Worm (Caenorhabditis elegans): ENCODE data around the gene Y49F6A.12.

Y49F6A.12 gene

DNA sequence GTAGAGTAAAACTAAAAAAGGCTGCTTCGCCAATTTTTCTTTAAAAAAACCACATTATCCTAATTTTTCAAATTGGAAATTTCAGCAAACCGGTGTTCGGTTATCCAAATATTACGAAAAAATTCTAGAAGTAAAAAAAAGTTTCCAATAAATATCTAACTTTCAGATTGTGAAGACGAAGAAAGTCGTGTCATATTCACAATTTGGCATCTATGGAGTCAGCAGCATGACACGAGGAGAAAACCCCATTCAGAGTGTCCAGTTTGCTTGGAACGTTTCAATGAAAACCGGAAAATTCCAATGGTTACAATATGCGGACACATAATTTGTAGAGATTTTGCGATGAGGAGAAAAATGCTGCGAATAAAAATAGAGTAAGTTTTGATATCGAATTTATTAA is at the start of gene Y49F6A.12:
Y49F6A.12 (plus strand) TSS at position 301 of the 400 bp plus-strand sequence.
- TF ChIP-seq unc-62 (GFP tag; optimal IDR thresholded peaks at IDR 0.05) = no peak

DNA sequence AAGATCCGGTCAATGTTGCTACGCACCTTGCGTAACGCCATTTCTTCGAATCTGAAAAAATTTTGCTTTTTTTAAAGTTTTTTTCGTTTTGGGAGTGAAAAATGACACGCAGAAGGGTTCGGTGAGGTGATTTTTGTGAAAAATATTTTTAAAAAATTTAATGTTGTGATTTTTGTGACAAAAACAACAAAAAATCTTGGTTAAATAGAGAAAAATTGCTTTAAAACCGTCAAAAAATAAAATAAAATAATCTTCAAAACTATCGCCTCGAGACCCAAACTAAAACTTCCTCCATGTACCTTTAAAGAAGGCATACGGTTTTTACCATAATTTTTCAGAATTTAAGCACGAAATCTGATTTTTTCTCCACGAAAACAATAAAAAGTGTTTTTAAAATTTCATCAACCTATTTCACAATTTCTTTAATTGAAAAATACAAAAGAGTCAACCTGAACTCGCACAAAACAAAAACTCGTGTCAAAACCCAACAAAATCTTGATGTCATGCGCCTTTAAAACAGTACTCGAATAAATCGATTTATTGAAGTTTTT is 49.0 kb upstream of the Y49F6A.12 start, which contains the start of gene apd-3:
apd-3 (minus strand) TSS at position 51 of the 551 bp plus-strand sequence.
- no peak for TF ChIP-seq unc-62 (GFP tag; optimal IDR thresholded peaks at IDR 0.05)

DNA sequence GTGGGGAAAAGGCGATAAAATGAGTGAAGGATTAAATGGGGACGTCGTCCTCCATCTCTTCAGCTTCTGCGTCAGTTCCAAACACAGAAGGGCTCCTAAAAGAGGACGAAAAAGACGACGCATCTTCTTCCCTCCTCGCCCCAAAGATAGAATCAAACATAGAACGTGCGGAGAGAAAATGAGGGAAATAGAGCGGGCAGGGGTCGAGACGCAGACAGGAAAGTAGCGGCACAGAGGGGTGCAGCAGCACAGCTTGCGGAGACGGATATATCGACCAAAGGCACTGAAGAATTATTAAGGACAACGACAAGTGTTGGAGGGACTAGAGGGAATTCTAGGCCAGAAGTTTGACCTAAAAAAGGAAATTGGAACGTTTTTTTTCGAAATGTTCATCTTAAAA is 48.2 kb upstream of the Y49F6A.12 start:
- no peak for TF ChIP-seq unc-62 (GFP tag; optimal IDR thresholded peaks at IDR 0.05)

DNA sequence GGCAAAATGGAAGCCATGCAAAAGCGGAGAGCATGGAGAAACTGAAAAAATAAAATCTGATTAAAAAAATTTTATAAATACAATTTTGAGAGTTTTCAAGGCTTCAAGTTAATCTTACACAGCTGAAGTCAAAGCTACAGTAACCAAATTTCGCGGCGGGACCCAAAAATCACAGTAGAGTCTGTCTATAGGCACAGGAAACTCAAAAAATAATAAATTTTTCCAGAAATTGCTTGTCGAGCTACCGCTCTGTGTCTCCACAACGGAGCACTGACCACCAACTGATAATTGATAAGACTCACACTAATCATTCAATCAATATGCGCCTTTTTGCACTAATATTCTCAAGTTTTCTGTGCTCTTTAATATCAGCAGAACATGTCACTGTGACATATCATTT is 45.1 kb upstream of the Y49F6A.12 start, which contains the start of gene W10G11.19:
W10G11.19 (plus strand) TSS at position 301 of the 400 bp plus-strand sequence.
- no peak for TF ChIP-seq unc-62 (GFP tag; optimal IDR thresholded peaks at IDR 0.05)

DNA sequence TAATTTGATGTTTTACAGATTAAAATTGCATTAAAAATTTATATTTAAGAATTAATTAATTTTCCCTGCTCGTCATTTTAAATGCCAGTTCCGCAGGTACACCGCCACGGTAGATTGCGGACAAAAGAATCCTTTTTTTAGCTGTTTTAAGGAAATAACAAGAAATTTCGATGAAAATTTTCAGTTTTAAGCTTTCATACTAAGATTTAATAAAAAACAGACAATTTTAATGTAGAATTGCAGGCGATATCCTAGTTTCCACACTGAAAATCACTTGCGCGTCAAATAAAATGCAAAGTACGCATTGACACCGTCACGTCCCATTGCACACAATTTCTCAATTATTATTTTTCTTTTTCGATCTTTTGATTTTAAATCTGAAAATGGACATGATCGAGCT is 42.0 kb upstream of the Y49F6A.12 start, which contains the start of gene dnc-3:
dnc-3 (plus strand) TSS at position 272 of the 400 bp plus-strand sequence.
- no peak for TF ChIP-seq unc-62 (GFP tag; optimal IDR thresholded peaks at IDR 0.05)

DNA sequence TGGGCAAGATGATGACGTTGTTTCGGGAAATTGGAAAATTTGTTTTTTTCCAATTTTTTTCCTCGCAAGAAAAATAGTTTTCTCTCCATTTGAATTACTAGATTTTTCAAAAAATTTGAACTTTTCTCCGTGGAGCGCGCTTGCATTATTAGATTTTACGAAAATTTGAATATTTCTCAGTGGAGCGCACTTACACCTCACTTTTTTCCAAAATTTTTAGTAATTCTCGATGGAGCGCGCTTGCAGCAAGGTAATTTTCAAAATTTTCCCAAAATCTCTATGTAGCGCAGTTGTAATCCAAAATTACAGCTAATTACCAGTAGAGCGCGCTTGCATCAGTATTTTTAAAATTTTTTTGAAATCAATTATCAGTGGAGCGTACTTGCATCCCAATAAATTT is 40.8 kb upstream of the Y49F6A.12 start:
- no peak for TF ChIP-seq unc-62 (GFP tag; optimal IDR thresholded peaks at IDR 0.05)

DNA sequence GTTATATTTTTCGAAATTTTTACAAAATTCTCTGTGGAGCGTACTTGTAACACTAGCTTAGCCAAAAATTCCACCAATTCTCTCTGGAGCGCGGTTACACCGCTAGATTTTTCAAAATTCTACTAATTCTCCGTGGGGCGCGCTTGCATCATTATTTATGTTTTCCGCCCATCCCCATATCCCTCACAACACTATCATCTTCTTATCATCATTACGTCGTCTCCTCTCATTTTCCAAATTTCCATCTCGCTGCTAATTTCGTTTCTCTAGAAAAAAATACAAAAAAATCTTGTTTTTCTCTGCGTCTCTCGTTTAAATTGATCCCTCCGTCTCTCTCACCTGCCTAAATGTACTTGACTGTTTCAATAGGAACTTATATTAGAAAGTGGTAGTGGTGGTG is 40.2 kb upstream of the Y49F6A.12 start:
- TF ChIP-seq unc-62 (GFP tag; optimal IDR thresholded peaks at IDR 0.05) = no peak

DNA sequence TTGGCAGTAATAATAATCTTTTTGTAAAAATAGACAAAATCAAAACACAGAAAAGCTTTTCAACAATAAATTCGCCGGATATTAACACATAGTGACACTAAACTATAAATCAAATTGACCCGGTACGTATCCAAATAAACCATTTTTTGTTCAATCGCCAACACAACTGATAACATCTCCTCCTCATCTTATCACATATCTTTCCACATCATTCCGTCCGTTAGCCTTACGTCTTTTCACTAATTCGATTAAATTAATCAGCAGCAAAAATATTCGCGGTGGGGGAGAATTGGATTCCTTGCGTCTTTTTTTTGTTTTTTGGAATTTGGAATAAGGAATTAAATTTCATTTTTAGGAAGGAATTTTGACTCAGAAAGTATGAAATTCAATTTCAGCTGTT is 38.9 kb upstream of the Y49F6A.12 start:
- TF ChIP-seq unc-62 (GFP tag; optimal IDR thresholded peaks at IDR 0.05) = no peak

DNA sequence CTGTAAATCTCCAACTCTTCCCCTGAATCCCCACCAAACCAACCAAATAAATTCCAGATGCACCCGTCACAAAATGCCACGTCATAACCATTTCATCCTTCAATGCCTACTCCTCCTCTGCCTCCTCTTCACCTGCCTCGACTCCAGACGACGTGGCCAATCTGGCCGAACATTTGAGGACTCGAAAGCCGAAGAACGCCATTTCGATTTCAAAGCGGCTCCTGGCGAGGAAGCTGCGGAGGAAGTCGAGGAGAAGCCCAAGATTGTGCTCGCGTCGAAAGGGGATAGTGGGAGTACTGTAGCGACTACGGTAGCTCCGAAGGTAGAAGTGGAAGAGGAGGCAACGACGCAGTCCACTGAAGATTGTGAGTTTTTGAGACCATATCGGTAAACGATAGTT is 38.0 kb upstream of the Y49F6A.12 start, which contains the start of gene lgc-45:
lgc-45 (plus strand) TSS at position 56 of the 400 bp plus-strand sequence.
- no peak for TF ChIP-seq unc-62 (GFP tag; optimal IDR thresholded peaks at IDR 0.05)

DNA sequence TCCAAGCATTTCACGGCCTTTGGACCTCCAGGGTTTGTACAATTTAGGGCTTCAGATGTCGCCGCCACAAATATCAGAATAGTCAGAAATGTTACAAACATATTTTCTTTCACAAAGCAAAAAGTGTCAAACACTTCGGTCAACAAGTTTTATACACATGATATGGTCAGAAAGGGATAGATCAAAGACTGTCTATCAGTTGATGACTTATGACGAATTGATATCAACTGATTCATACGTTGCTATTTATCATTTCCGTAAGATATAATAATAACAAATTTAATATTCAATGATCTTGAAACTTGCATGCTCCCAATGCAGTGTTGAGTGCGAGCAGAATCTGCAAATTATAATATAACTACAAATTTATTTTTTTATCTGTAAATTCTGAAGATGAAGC is 34.8 kb upstream of the Y49F6A.12 start, which contains the start of gene W10G11.1:
W10G11.1 (minus strand) TSS at position 101 of the 400 bp plus-strand sequence.
- TF ChIP-seq unc-62 (GFP tag; optimal IDR thresholded peaks at IDR 0.05) = no peak

DNA sequence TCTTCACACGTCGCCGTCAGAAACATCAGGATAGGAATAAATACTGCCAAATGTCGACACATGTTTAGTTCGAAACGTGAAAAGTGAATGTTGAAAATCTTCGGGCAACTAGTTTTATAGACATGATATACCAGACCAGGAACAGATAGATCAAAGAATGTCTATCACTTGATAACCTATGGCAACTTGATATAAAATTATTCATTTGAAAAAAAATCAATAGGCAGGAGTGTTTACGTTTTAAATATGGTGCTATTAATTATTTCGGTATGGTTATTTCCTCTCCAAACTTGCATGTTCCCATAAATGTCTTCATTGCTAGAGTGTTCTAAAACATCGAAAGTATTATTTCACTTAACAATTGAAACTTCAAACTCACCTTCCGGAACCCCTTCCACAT is 33.9 kb upstream of the Y49F6A.12 start, which contains the start of gene W10G11.2:
W10G11.2 (minus strand) TSS at position 101 of the 400 bp plus-strand sequence.
- no peak for TF ChIP-seq unc-62 (GFP tag; optimal IDR thresholded peaks at IDR 0.05)

DNA sequence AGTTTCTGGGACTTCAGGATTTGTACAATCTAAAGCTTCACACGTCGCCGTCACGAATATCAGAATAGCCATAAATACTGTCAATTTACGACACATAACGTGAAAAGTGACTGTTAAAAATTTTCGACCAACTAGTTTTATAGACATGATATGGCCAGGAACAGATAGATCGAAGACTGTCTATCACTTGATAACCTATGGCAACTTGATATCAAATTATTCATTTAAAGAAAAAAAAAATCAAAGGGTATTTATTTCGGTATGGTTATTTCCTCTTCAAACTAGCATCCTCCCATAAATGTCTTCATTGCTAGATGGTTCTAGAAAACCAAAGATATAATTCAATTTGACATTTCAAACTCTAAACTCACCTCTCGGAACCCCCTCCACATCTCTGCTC is 33.0 kb upstream of the Y49F6A.12 start, which contains the start of gene W10G11.3:
W10G11.3 (minus strand) TSS at position 101 of the 400 bp plus-strand sequence.
- TF ChIP-seq unc-62 (GFP tag; optimal IDR thresholded peaks at IDR 0.05) = no peak

DNA sequence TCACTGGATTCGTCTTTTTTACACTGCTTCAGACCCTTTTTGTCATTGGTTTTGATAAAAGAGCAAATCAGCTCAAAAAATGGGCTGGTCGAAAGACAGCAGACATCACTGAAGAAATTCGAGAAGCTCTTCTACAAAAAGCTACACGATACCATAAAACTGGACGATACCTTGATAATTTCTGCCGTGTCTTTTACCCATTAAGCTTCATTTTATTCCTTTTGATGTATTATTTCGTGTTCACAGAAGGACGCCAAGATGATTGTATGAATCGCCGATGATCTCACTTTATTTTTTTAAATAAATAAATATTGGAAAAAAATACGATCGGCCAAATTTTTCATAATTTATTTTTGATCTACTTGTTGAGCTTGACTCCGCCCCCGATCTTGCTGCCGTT is 28.4 kb upstream of the Y49F6A.12 start:
- TF ChIP-seq unc-62 (GFP tag; optimal IDR thresholded peaks at IDR 0.05) = no peak

DNA sequence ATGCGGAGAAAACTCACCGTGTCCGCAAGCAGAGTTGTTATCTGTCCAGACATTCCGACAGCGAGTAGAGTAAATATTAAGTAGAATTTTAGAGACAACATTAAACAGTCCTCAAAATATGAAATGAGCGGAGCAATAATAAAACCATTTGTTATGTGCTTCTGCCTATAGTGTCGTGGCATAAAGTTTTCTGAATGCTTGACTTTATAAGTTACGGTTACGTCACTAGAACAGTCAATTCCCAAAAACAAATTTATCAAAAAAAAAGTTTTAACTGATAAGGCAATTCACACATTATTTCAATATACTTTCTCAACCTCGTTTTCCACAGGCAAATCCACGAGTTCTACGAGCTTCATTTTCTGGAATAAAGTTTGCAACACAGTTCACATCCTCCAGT is 26.3 kb upstream of the Y49F6A.12 start, which contains the start of gene clec-127:
clec-127 (minus strand) TSS at position 101 of the 400 bp plus-strand sequence.
- no peak for TF ChIP-seq unc-62 (GFP tag; optimal IDR thresholded peaks at IDR 0.05)

DNA sequence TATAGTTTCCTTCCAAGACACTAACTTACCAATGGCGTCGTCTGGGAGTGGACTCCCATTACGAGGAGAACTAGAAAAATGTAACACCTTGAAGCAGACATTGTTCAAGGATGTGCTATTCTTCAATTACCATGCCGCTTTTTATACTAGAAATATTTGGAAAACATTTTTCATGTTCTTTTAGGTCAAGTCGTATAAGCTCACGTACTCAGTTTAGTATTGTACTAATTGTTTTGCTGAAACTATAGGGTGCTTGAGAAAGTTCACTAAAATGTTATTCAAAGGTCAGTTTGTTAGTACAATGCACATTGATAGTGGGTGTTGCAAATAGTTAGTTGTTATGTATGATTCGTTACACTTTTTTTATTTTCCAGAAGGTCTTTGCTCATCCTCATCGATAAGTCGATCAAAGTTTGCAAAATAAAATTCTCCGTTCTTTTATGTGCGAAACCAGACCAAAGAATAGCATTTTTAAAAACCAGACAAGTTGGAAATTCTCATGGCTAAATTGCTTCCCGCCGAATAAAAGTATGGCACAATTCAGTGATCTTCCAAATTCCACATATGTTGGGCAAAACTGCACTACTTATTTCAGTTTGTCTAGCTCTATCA is 24.4 kb upstream of the Y49F6A.12 start, which contains the start of the genes clec-128 and clec-129:
clec-128 (minus strand) TSS at position 101 of the 612 bp plus-strand sequence.
clec-129 (plus strand) TSS at position 562 of the 612 bp plus-strand sequence.
- no peak for TF ChIP-seq unc-62 (GFP tag; optimal IDR thresholded peaks at IDR 0.05)

DNA sequence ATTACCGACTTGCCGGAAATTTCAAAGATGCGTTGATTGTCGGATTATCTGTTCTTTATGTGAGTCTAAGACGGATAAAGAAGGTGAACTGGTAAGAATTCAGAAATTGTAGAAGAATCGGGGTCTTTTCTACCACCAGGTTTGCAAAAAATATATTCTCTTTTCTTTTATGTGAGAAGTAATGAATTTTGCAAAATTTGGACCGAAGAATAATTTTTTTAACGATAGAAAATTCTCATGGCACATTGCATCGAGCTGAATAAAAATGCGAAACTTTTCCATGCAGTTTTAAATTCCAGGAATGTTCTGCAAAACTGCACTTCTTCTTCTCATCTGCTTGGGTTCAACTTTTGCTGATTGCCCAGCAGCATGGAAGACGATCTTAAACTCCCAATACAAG is 22.2 kb upstream of the Y49F6A.12 start, which contains the start of gene clec-130:
clec-130 (plus strand) TSS at position 301 of the 400 bp plus-strand sequence.
- no peak for TF ChIP-seq unc-62 (GFP tag; optimal IDR thresholded peaks at IDR 0.05)

DNA sequence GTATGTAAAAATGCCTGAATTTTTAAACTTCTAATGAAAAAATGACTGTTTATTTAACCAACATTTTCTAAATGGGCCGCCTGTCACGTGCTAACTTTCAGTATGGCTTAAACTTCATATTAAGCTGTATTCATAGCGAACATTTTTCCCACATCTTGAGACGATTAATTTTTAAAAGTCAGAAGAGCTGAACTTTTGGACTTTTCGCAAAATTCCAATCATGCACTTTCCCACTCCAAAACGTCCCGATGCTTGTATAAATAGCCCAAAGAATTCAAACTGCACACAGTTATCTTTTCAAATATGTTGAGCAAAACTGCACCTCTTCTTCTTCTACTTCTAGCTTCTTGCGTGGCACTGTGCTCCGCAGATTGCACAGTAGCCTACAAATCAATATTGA is 18.7 kb upstream of the Y49F6A.12 start, which contains the start of gene clec-132:
clec-132 (plus strand) TSS at position 301 of the 400 bp plus-strand sequence.
- no peak for TF ChIP-seq unc-62 (GFP tag; optimal IDR thresholded peaks at IDR 0.05)

Measured in whole organism, dauer.